Fruit fly (Drosophila melanogaster) whole organism, embryonic: ENCODE measurements around the gene Ocrl.

Experiments used
- Awh ChIP-seq: fragments of 200-800 bp; sonication (Bioruptor generic); IDR thresholded peaks from 2 replicates; pipeline ENCODE4, ENCODE4 v1.3.6; 2022; ENCODE audit warnings: missing biosample characterization, missing genetic modification characterization
- Bdp1 ChIP-seq: fragments of 200-800 bp; sonication (Bioruptor generic); optimal IDR thresholded peaks from 3 replicates; lab custom pipeline; 2016; ENCODE audit warnings: missing biosample characterization, missing genetic modification characterization
- CG10274 ChIP-seq: fragments of 200-800 bp; sonication (Bioruptor generic); optimal IDR thresholded peaks from 3 replicates; lab custom pipeline; 2017; ENCODE audit warnings: missing biosample characterization, mild to moderate bottlenecking, missing genetic modification characterization
- CG11695 ChIP-seq: fragments of 200-800 bp; sonication (Bioruptor generic); IDR thresholded peaks from 3 replicates; pipeline ENCODE4 v1.3.6; 2022; ENCODE audit warnings: missing biosample characterization, missing genetic modification characterization
- CG12155 ChIP-seq: fragments of 200-800 bp; sonication (Bioruptor generic); optimal IDR thresholded peaks from 3 replicates; lab custom pipeline; 2016; ENCODE audit warnings: missing biosample characterization, missing genetic modification characterization
- CG13775 ChIP-seq: fragments of 200-800 bp; sonication (Bioruptor generic); optimal IDR thresholded peaks from 3 replicates; lab custom pipeline; 2017; ENCODE audit warnings: missing biosample characterization, mild to moderate bottlenecking, missing genetic modification characterization
- CG14050 ChIP-seq: fragments of 200-800 bp; sonication (Bioruptor generic); IDR thresholded peaks from 3 replicates; pipeline ENCODE4 v1.3.6; 2022; ENCODE audit warnings: missing biosample characterization, missing genetic modification characterization
- CG15269 ChIP-seq: fragments of 200-800 bp; sonication (Bioruptor generic); optimal IDR thresholded peaks from 2 replicates; lab custom pipeline; 2018; ENCODE audit warnings: missing biosample characterization, mild to moderate bottlenecking, missing genetic modification characterization, moderate library complexity
- CG1603 ChIP-seq: fragments of 200-800 bp; sonication (Bioruptor generic); optimal IDR thresholded peaks from 2 replicates; lab custom pipeline; 2019; ENCODE audit warnings: missing biosample characterization, mild to moderate bottlenecking, missing genetic modification characterization, moderate library complexity
- CG1647 ChIP-seq: fragments of 200-800 bp; sonication (Bioruptor generic); optimal IDR thresholded peaks from 3 replicates; lab custom pipeline; 2016; ENCODE audit warnings: missing biosample characterization, missing genetic modification characterization
- CG17912 ChIP-seq: fragments of 200-800 bp; sonication (Bioruptor generic); optimal IDR thresholded peaks from 2 replicates; lab custom pipeline; 2018; ENCODE audit warnings: missing biosample characterization, mild to moderate bottlenecking, missing genetic modification characterization
- CG18476 ChIP-seq: fragments of 200-800 bp; sonication (Bioruptor generic); optimal IDR thresholded peaks from 2 replicates; lab custom pipeline; 2016; ENCODE audit warnings: missing biosample characterization, mild to moderate bottlenecking, missing genetic modification characterization
- CG18599 ChIP-seq: fragments of 200-800 bp; sonication (Bioruptor generic); optimal IDR thresholded peaks from 3 replicates; lab custom pipeline; 2017; ENCODE audit warnings: missing biosample characterization, missing genetic modification characterization, mild to moderate bottlenecking, moderate library complexity, missing genetic modification reagents
- CG18619 ChIP-seq: fragments of 200-800 bp; sonication (Bioruptor generic); optimal IDR thresholded peaks from 3 replicates; lab custom pipeline; 2017; ENCODE audit warnings: missing biosample characterization, mild to moderate bottlenecking, missing genetic modification characterization
- CG31388 ChIP-seq: fragments of 200-800 bp; sonication (Bioruptor generic); optimal IDR thresholded peaks from 2 replicates; lab custom pipeline; 2016; ENCODE audit warnings: missing biosample characterization, missing genetic modification characterization
- CG31441 ChIP-seq: fragments of 200-800 bp; sonication (Bioruptor generic); IDR thresholded peaks from 2 replicates; pipeline ENCODE4 v1.3.6; 2022; ENCODE audit warnings: missing biosample characterization, missing genetic modification characterization
- CG3281 ChIP-seq: fragments of 200-800 bp; sonication (Bioruptor generic); optimal IDR thresholded peaks from 3 replicates; lab custom pipeline; 2017; ENCODE audit warnings: missing biosample characterization, mild to moderate bottlenecking, missing genetic modification characterization
- CG3726 ChIP-seq: fragments of 200-800 bp; sonication (Bioruptor generic); IDR thresholded peaks from 3 replicates; pipeline ENCODE4, ENCODE4 v1.3.6; 2022; ENCODE audit warnings: missing biosample characterization, missing genetic modification characterization
- CG43689 ChIP-seq: fragments of 200-800 bp; sonication (Bioruptor generic); IDR thresholded peaks from 2 replicates; pipeline ENCODE4 v1.3.6; 2022; ENCODE audit warnings: missing biosample characterization, missing genetic modification characterization
- CG5180 ChIP-seq: fragments of 200-800 bp; sonication (Bioruptor generic); optimal IDR thresholded peaks from 3 replicates; lab custom pipeline; 2017; ENCODE audit warnings: missing biosample characterization, missing genetic modification characterization, mild to moderate bottlenecking, moderate library complexity, missing genetic modification reagents
- CG8359 ChIP-seq: fragments of 200-800 bp; sonication (Bioruptor generic); optimal IDR thresholded peaks from 2 replicates; lab custom pipeline; 2017; ENCODE audit warnings: missing biosample characterization, mild to moderate bottlenecking, missing genetic modification characterization, borderline replicate concordance
- CG9609 ChIP-seq: fragments of 200-800 bp; sonication (Bioruptor generic); optimal IDR thresholded peaks from 3 replicates; lab custom pipeline; 2016; ENCODE audit warnings: missing biosample characterization, missing genetic modification characterization
- CG9932 ChIP-seq: fragments of 200-800 bp; sonication (Bioruptor generic); IDR thresholded peaks from 2 replicates; pipeline ENCODE4 v1.3.6; 2022; ENCODE audit warnings: missing biosample characterization, missing genetic modification characterization
- Doc2 ChIP-seq: fragments of 200-800 bp; sonication (Bioruptor generic); IDR thresholded peaks from 2 replicates; pipeline ENCODE4 v1.3.6; 2022; ENCODE audit warnings: missing biosample characterization, missing genetic modification characterization
- Elba2 ChIP-seq: fragments of 200-800 bp; sonication (Bioruptor generic); optimal IDR thresholded peaks from 3 replicates; lab custom pipeline; 2016; ENCODE audit warnings: missing biosample characterization, missing genetic modification characterization
- Hey ChIP-seq: fragments of 200-800 bp; sonication (Bioruptor generic); optimal IDR thresholded peaks from 3 replicates; lab custom pipeline; 2018; ENCODE audit warnings: missing biosample characterization, mild to moderate bottlenecking, missing genetic modification characterization
- Mrtf ChIP-seq: fragments of 200-800 bp; sonication (Bioruptor generic); IDR thresholded peaks from 3 replicates; pipeline ENCODE4 v1.3.6; 2022; ENCODE audit warnings: missing biosample characterization, missing genetic modification characterization
- Nf-YB ChIP-seq: fragments of 200-800 bp; sonication (Bioruptor generic); optimal IDR thresholded peaks from 3 replicates; lab custom pipeline; 2019; ENCODE audit warnings: missing biosample characterization, mild to moderate bottlenecking, missing genetic modification characterization, moderate library complexity
- Sin3A ChIP-seq: fragments of >200 bp; optimal IDR thresholded peaks from 2 replicates; lab custom pipeline; 2018
- Six4 ChIP-seq: fragments of 200-800 bp; sonication (Bioruptor generic); optimal IDR thresholded peaks from 2 replicates; lab custom pipeline; 2016; ENCODE audit warnings: missing biosample characterization, missing genetic modification characterization
- Sry-δ ChIP-seq: fragments of 200-800 bp; sonication (Bioruptor generic); optimal IDR thresholded peaks from 2 replicates; lab custom pipeline; 2016; ENCODE audit warnings: missing biosample characterization, missing genetic modification characterization
- Taf1 ChIP-seq: fragments of 200-800 bp; sonication (Bioruptor generic); IDR thresholded peaks from 2 replicates; pipeline ENCODE4 v1.3.6; 2022; ENCODE audit warnings: missing biosample characterization, missing genetic modification characterization
- YL-1 ChIP-seq: fragments of 200-800 bp; sonication (Bioruptor generic); optimal IDR thresholded peaks from 3 replicates; lab custom pipeline; 2017; ENCODE audit warnings: missing biosample characterization, mild to moderate bottlenecking, missing genetic modification characterization
- abd-A ChIP-seq: fragments of 200-800 bp; sonication (Bioruptor generic); optimal IDR thresholded peaks from 3 replicates; lab custom pipeline; 2019; ENCODE audit warnings: missing biosample characterization, mild to moderate bottlenecking, missing genetic modification characterization, moderate library complexity
- ap ChIP-seq: fragments of 200-800 bp; sonication (Bioruptor generic); IDR thresholded peaks from 2 replicates; pipeline ENCODE4 v1.3.6; 2022; ENCODE audit warnings: missing biosample characterization, missing genetic modification characterization
- bbx ChIP-seq: fragments of 200-800 bp; sonication (Bioruptor generic); IDR thresholded peaks from 2 replicates; pipeline ENCODE4 v1.3.6; 2022; ENCODE audit warnings: missing biosample characterization, missing genetic modification characterization; ENCODE audit not compliant: partially characterized antibody
- cad ChIP-seq: fragments of >200 bp; optimal IDR thresholded peaks from 2 replicates; lab custom pipeline; 2017; ENCODE audit warnings: missing biosample characterization, missing genetic modification characterization
- crc ChIP-seq: fragments of 200-800 bp; sonication (Bioruptor generic); optimal IDR thresholded peaks from 2 replicates; lab custom pipeline; 2016; ENCODE audit warnings: missing biosample characterization, missing genetic modification characterization
- fd96Cb ChIP-seq: fragments of 200-800 bp; sonication (Bioruptor generic); optimal IDR thresholded peaks from 2 replicates; lab custom pipeline; 2018; ENCODE audit warnings: missing biosample characterization, mild to moderate bottlenecking, missing genetic modification characterization, moderate library complexity
- ftz-f1 ChIP-seq: fragments of 200-800 bp; sonication (Bioruptor generic); optimal IDR thresholded peaks from 2 replicates; lab custom pipeline; 2016; ENCODE audit warnings: missing biosample characterization, missing genetic modification characterization
- gcm ChIP-seq: fragments of 200-800 bp; sonication (Bioruptor generic); optimal IDR thresholded peaks from 2 replicates; lab custom pipeline; 2019; ENCODE audit warnings: missing biosample characterization, mild to moderate bottlenecking, missing genetic modification characterization, moderate library complexity
- gcm2 ChIP-seq: fragments of 200-800 bp; sonication (Bioruptor generic); optimal IDR thresholded peaks from 2 replicates; lab custom pipeline; 2016; ENCODE audit warnings: missing biosample characterization, missing genetic modification characterization
- hbn ChIP-seq: fragments of 200-800 bp; sonication (Bioruptor generic); IDR thresholded peaks from 2 replicates; pipeline ENCODE4 v1.3.6; 2022; ENCODE audit warnings: missing biosample characterization, missing genetic modification characterization; ENCODE audit not compliant: partially characterized antibody
- her ChIP-seq: fragments of 200-800 bp; sonication (Bioruptor generic); optimal IDR thresholded peaks from 2 replicates; lab custom pipeline; 2016; ENCODE audit warnings: missing biosample characterization, missing genetic modification characterization
- insv ChIP-seq, 2 experiments: fragments of 200-800 bp; sonication (Bioruptor generic); optimal IDR thresholded peaks; 3 replicates each; lab custom pipeline; 2016 to 2018; ENCODE audit warnings: missing biosample characterization in 2 of 2, missing genetic modification characterization in 2 of 2
- luna ChIP-seq: fragments of 200-800 bp; sonication (Bioruptor generic); optimal IDR thresholded peaks from 2 replicates; lab custom pipeline; 2016; ENCODE audit warnings: missing biosample characterization, missing genetic modification characterization
- onecut ChIP-seq: fragments of 200-800 bp; sonication (Bioruptor generic); IDR thresholded peaks from 2 replicates; pipeline ENCODE4 v1.3.6; 2022; ENCODE audit warnings: missing biosample characterization, missing genetic modification characterization
- org-1 ChIP-seq: fragments of 200-800 bp; sonication (Bioruptor generic); optimal IDR thresholded peaks from 2 replicates; lab custom pipeline; 2017; ENCODE audit warnings: missing biosample characterization, missing genetic modification characterization
- phol ChIP-seq: fragments of 200-800 bp; sonication (Bioruptor generic); optimal IDR thresholded peaks from 3 replicates; lab custom pipeline; 2018; ENCODE audit warnings: missing biosample characterization, mild to moderate bottlenecking, missing genetic modification characterization, moderate library complexity
- ro ChIP-seq: fragments of 200-800 bp; sonication (Bioruptor generic); IDR thresholded peaks from 2 replicates; pipeline ENCODE4 v1.3.6; 2022; ENCODE audit warnings: missing biosample characterization, missing genetic modification characterization
- sd ChIP-seq: fragments of 200-800 bp; sonication (Bioruptor generic); optimal IDR thresholded peaks from 3 replicates; lab custom pipeline; 2018; ENCODE audit warnings: missing biosample characterization, mild to moderate bottlenecking, missing genetic modification characterization, moderate library complexity
- tin ChIP-seq: fragments of 200-800 bp; sonication (Bioruptor generic); optimal IDR thresholded peaks from 3 replicates; lab custom pipeline; 2016; ENCODE audit warnings: missing biosample characterization, missing genetic modification characterization

Ocrl gene

DNA sequence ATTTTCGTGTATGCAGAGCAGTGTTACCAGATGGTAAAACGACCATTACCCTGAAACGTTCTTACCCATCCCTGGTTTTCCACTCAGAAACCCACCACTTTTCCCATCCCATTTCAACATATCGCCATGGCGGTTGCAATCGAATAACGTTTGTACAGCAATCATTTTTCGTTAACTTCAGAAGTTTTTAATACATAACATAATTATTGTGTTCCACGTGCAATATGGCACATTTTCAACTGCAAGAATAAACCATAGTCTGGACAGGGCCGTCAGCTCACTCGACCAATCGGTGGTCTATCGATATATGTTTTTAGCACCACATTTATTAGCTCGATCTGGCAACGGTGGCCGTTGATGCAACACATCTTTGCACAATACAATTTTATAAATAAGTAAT is 32.9 kb upstream of the Ocrl start, which contains the start of the genes trr and mRpL16 (continued):
- TF ChIP-seq CG18599 (GFP tag; lab: Kevin White, UChicago) (no peak), CG9609 (GFP tag; lab: Kevin White, UChicago) (peak; percentile 22), CG15269 (tag; lab: Kevin White, UChicago) (no peak), CG3281 (GFP tag; lab: Kevin White, UChicago) (no peak), insv (GFP tag; optimal IDR thresholded peaks at IDR 0.05; lab: Kevin White, UChicago) (peak in 1 of 2 experiments; percentile 16), gcm (GFP tag; lab: Kevin White, UChicago) (no peak), cad (GFP tag; lab: Kevin White, UChicago) (no peak), CG17912 (GFP tag; lab: Kevin White, UChicago) (peak; percentile 30), CG1603 (peak; percentile 85), abd-A (tag; lab: Kevin White, UChicago) (no peak), CG43689 (GFP tag; lab: Robert Waterston, UW) (no peak), her (GFP tag; lab: Kevin White, UChicago) (no peak), Mrtf (GFP tag; lab: Robert Waterston, UW) (no peak), bbx (GFP tag; lab: Robert Waterston, UW) (no peak; the same call in 1 of the 2 replicates), CG1647 (GFP tag; lab: Kevin White, UChicago) (no peak), luna (GFP tag; lab: Kevin White, UChicago) (no peak), tin (GFP tag; lab: Kevin White, UChicago) (peak; percentile 32), Awh (GFP tag; lab: Robert Waterston, UW) (no peak), CG5180 (no peak), ro (GFP tag; lab: Robert Waterston, UW) (no peak), YL-1 (GFP tag; lab: Kevin White, UChicago) (peak; percentile 86), Bdp1 (GFP tag; lab: Kevin White, UChicago) (no peak), org-1 (GFP tag; lab: Kevin White, UChicago) (no peak), CG9932 (peak; percentile 66), Sin3A (peak; percentile 97), CG12155 (GFP tag; lab: Kevin White, UChicago) (peak; percentile 24), Elba2 (GFP tag; lab: Kevin White, UChicago) (no peak), hbn (GFP tag; lab: Robert Waterston, UW) (peak; percentile 76), CG18476 (no peak), Six4 (no peak), CG3726 (GFP tag; lab: Robert Waterston, UW) (no peak), CG8359 (GFP tag; lab: Kevin White, UChicago) (no peak), Nf-YB (GFP tag; lab: Kevin White, UChicago) (no peak), ftz-f1 (GFP tag; lab: Kevin White, UChicago) (no peak), fd96Cb (tag; lab: Kevin White, UChicago) (no peak), Taf1 (no peak; the same call in 1 of the 2 replicates), Doc2 (GFP tag; lab: Robert Waterston, UW) (no peak), CG14050 (GFP tag; lab: Robert Waterston, UW) (no peak), CG31441 (GFP tag; lab: Robert Waterston, UW) (no peak), gcm2 (GFP tag; lab: Kevin White, UChicago) (no peak), sd (tag; lab: Kevin White, UChicago) (no peak), onecut (GFP tag; lab: Robert Waterston, UW) (no peak), CG18619 (GFP tag; lab: Kevin White, UChicago) (no peak), phol (tag; lab: Kevin White, UChicago) (peak; percentile 83), CG10274 (GFP tag; lab: Kevin White, UChicago) (no peak), crc (GFP tag; lab: Kevin White, UChicago) (no peak), CG11695 (peak; percentile 39; the same call in 1 of the 3 replicates), CG13775 (GFP tag; lab: Kevin White, UChicago) (peak; percentile 40), CG31388 (GFP tag; lab: Kevin White, UChicago) (no peak), ap (GFP tag; lab: Robert Waterston, UW) (no peak), Sry-δ (GFP tag; lab: Kevin White, UChicago) (peak; percentile 80), Hey (tag; lab: Kevin White, UChicago) (no peak)
